Worm (Caenorhabditis elegans) whole organism, L2 larva: Measurements from ENCODE around the gene cdh-7.

Source experiments
- egl-27 ChIP-seq: sonication (generic microtip); optimal IDR thresholded peaks from 3 replicates; lab custom pipeline; 2017; ENCODE audit warnings: missing biosample characterization, missing genetic modification reagents, missing genetic modification characterization
- fos-1 ChIP-seq: fragments of 150-350 bp; optimal IDR thresholded peaks from 2 replicates; lab custom pipeline; 2014; ENCODE audit warnings: missing biosample characterization, missing genetic modification characterization
- lin-13 ChIP-seq: fragments of 150-350 bp; optimal IDR thresholded peaks from 2 replicates; lab custom pipeline; 2014; ENCODE audit warnings: missing biosample characterization, missing genetic modification reagents, missing genetic modification characterization
- lin-39 ChIP-seq: fragments of 150-350 bp; optimal IDR thresholded peaks from 2 replicates; lab custom pipeline; 2014; ENCODE audit warnings: missing biosample characterization, missing genetic modification reagents, missing genetic modification characterization
- lsy-2 ChIP-seq, 2 experiments: fragments of 150-350 bp in 1 of 2; sonication (generic microtip) in 1 of 2; optimal IDR thresholded peaks; 2 replicates each; lab custom pipeline; 2014 to 2017; ENCODE audit warnings: missing biosample characterization in 2 of 2, missing genetic modification characterization in 2 of 2
- mab-5 ChIP-seq: fragments of 150-350 bp; optimal IDR thresholded peaks from 2 replicates; lab custom pipeline; 2014; ENCODE audit warnings: missing biosample characterization, missing genetic modification characterization
- nhr-11 ChIP-seq: fragments of 150-350 bp; optimal IDR thresholded peaks from 2 replicates; lab custom pipeline; 2014; ENCODE audit warnings: missing biosample characterization, missing genetic modification characterization
- nhr-12 ChIP-seq: fragments of 150-350 bp; optimal IDR thresholded peaks from 2 replicates; lab custom pipeline; 2014; ENCODE audit warnings: missing biosample characterization, missing genetic modification characterization
- nhr-21 ChIP-seq: fragments of 150-350 bp; optimal IDR thresholded peaks from 2 replicates; lab custom pipeline; 2014; ENCODE audit warnings: missing biosample characterization, missing genetic modification characterization
- nhr-237 ChIP-seq: fragments of 150-350 bp; optimal IDR thresholded peaks from 2 replicates; lab custom pipeline; 2014; ENCODE audit warnings: missing biosample characterization, missing genetic modification characterization
- skn-1 ChIP-seq: sonication (generic microtip); optimal IDR thresholded peaks from 2 replicates; lab custom pipeline; 2017; ENCODE audit warnings: missing biosample characterization, missing genetic modification characterization
- snpc-4 ChIP-seq: fragments of 150-350 bp; optimal IDR thresholded peaks from 2 replicates; lab custom pipeline; 2014; ENCODE audit warnings: missing biosample characterization, missing genetic modification characterization
- unc-55 ChIP-seq: fragments of 150-350 bp; sonication (generic microtip); optimal IDR thresholded peaks from 3 replicates; lab custom pipeline; 2014; ENCODE audit warnings: missing biosample characterization, missing genetic modification reagents, missing genetic modification characterization
- unc-62 ChIP-seq: fragments of 150-350 bp; optimal IDR thresholded peaks from 2 replicates; lab custom pipeline; 2014; ENCODE audit warnings: missing biosample characterization, missing genetic modification reagents, missing genetic modification characterization

ce11 chrII:14832055-14832454 lies 11.0 kb upstream of the cdh-7 start:
- TF ChIP-seq snpc-4 (tag; lab: Kevin White, UChicago) (no peak), egl-27 (tag; lab: Kevin White, UChicago) (no peak), unc-55 (GFP tag; lab: Kevin White, UChicago) (no peak), lin-39 (tag; lab: Kevin White, UChicago) (no peak), lsy-2 (tag; optimal IDR thresholded peaks at IDR 0.05; lab: Kevin White, UChicago) (no peak), lin-13 (GFP tag; lab: Kevin White, UChicago) (no peak), fos-1 (no peak), nhr-21 (tag; lab: Kevin White, UChicago) (no peak), mab-5 (no peak), nhr-237 (tag; lab: Kevin White, UChicago) (no peak), skn-1 (tag; lab: Kevin White, UChicago) (no peak), nhr-12 (tag; lab: Kevin White, UChicago) (no peak), nhr-11 (tag; lab: Kevin White, UChicago) (no peak), unc-62 (GFP tag; lab: Kevin White, UChicago) (no peak)
